Fruit fly (Drosophila melanogaster) S2 (cell line): Measurements from ENCODE around the gene Lamtor5.

Source experiments
- CG8478 ChIP-seq: fragments of >200 bp; optimal IDR thresholded peaks from 2 replicates; lab custom pipeline; 2018
- CTCF ChIP-seq, 2 experiments: fragments of >200 bp; optimal IDR thresholded peaks; 2 replicates each; lab custom pipeline; 2018

Lamtor5 gene

dm6 chrX:1834702-1835376 is 23.9 kb downstream of the Lamtor5 start:
- TF ChIP-seq CG8478 (lab: Kevin White, UChicago): no peak
- no peak for TF ChIP-seq CTCF (optimal IDR thresholded peaks at IDR 0.05; lab: Kevin White, UChicago)

- TF ChIP-seq CTCF (optimal IDR thresholded peaks at IDR 0.05; lab: Kevin White, UChicago) (no peak), CG8478 (lab: Kevin White, UChicago) (no peak)
Observed at dm6 chrX:1832699-1833098, 26.1 kb downstream of the Lamtor5 start.

- TF ChIP-seq CTCF (optimal IDR thresholded peaks at IDR 0.05; lab: Kevin White, UChicago) (no peak), CG8478 (lab: Kevin White, UChicago) (no peak)
Observed at dm6 chrX:1831219-1831555, 27.6 kb downstream of the Lamtor5 start.

dm6 chrX:1830396-1831218 is 28.2 kb downstream of the Lamtor5 start:
- TF ChIP-seq CTCF (optimal IDR thresholded peaks at IDR 0.05; lab: Kevin White, UChicago) (no peak), CG8478 (lab: Kevin White, UChicago) (no peak)

- TF ChIP-seq CTCF (optimal IDR thresholded peaks at IDR 0.05; lab: Kevin White, UChicago): no peak
- TF ChIP-seq CG8478 (lab: Kevin White, UChicago): no peak
Observed at dm6 chrX:1828097-1828496, 30.7 kb downstream of the Lamtor5 start.

dm6 chrX:1825912-1826862 is 32.6 kb downstream of the Lamtor5 start:
- no peak for TF ChIP-seq CTCF (optimal IDR thresholded peaks at IDR 0.05; lab: Kevin White, UChicago)

- TF ChIP-seq CTCF (optimal IDR thresholded peaks at IDR 0.05; lab: Kevin White, UChicago): no peak
Observed at dm6 chrX:1824610-1824948, 34.2 kb downstream of the Lamtor5 start.

- TF ChIP-seq CG8478 (lab: Kevin White, UChicago) (no peak), CTCF (optimal IDR thresholded peaks at IDR 0.05; lab: Kevin White, UChicago) (no peak)
Observed at dm6 chrX:1823883-1824609, 34.7 kb downstream of the Lamtor5 start.

dm6 chrX:1822281-1822680 is 36.5 kb downstream of the Lamtor5 start, which contains the start of gene CG14811:
Gene CG14811, minus strand, starts transcription at chrX:1822381.
- no peak for TF ChIP-seq CG8478 (lab: Kevin White, UChicago)
- TF ChIP-seq CTCF (optimal IDR thresholded peaks at IDR 0.05; lab: Kevin White, UChicago): no peak

dm6 chrX:1821039-1821438 is 37.7 kb downstream of the Lamtor5 start:
- TF ChIP-seq CTCF (optimal IDR thresholded peaks at IDR 0.05; lab: Kevin White, UChicago): no peak
- no peak for TF ChIP-seq CG8478 (lab: Kevin White, UChicago)

- no peak for TF ChIP-seq CTCF (optimal IDR thresholded peaks at IDR 0.05; lab: Kevin White, UChicago)
- no peak for TF ChIP-seq CG8478 (lab: Kevin White, UChicago)
Observed at dm6 chrX:1820241-1820640, 38.5 kb downstream of the Lamtor5 start, which contains the start of gene CG14810. Gene CG14810, minus strand, starts transcription at chrX:1820341.

dm6 chrX:1819026-1819425 is 39.7 kb downstream of the Lamtor5 start:
- TF ChIP-seq CG8478 (lab: Kevin White, UChicago) (no peak), CTCF (optimal IDR thresholded peaks at IDR 0.05; lab: Kevin White, UChicago) (peak in 1 of 2 experiments; percentile 12)

dm6 chrX:1811173-1811572 is 47.6 kb downstream of the Lamtor5 start:
- TF ChIP-seq CTCF (optimal IDR thresholded peaks at IDR 0.05; lab: Kevin White, UChicago): no peak
- TF ChIP-seq CG8478 (lab: Kevin White, UChicago): no peak
